Fruit fly (Drosophila melanogaster): Measurements from ENCODE around the gene Vps53.

DNA sequence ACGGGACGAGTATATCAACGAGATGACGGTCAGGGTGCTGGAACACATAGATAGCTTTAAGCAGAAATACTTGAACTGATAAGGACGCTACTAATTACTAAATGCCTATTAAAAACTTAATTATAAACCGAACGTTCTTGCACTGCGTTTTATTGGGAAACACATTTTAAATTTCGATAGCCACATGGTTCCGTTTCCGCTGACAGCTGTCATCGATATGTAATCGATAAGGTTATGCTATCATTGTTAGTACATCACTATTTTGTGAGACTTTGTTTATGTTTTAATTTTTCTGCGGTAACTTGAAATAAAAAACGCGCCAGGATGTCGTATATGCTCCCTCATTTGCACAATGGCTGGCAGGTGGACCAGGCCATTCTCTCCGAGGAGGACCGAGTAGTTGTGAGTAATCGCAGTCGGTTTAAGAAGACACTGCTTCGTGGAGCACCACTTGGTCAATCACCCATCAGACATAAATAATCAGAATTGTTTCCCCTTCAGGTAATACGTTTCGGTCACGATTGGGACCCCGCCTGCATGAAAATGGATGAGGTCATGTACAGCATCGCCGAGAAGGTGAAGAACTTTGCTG lies 17.2 kb upstream of the Vps53 start, which contains the start of gene Dim1:
- TF ChIP-seq CG9948 (tag; optimal IDR thresholded peaks at IDR 0.05), result no peak
- TF ChIP-seq fd96Ca (GFP tag; IDR thresholded peaks at IDR 0.05), result no peak
- no peak for TF ChIP-seq gl (tag; optimal IDR thresholded peaks at IDR 0.05)
- TF ChIP-seq CG14655 (GFP tag; optimal IDR thresholded peaks at IDR 0.05), result no peak
- no peak for TF ChIP-seq D1 (tag; optimal IDR thresholded peaks at IDR 0.05)
- TF ChIP-seq CG32121 (GFP tag; IDR thresholded peaks at IDR 0.05), result no peak
- no peak for TF ChIP-seq CG8301 (tag; optimal IDR thresholded peaks at IDR 0.05)
- no peak for TF ChIP-seq CG8159 (tag; optimal IDR thresholded peaks at IDR 0.05)
- TF ChIP-seq CG15710 (tag; optimal IDR thresholded peaks at IDR 0.05), result no peak

All from whole organism, pupa.